Worm (Caenorhabditis elegans): ENCODE data around the gene arx-2.

DNA sequence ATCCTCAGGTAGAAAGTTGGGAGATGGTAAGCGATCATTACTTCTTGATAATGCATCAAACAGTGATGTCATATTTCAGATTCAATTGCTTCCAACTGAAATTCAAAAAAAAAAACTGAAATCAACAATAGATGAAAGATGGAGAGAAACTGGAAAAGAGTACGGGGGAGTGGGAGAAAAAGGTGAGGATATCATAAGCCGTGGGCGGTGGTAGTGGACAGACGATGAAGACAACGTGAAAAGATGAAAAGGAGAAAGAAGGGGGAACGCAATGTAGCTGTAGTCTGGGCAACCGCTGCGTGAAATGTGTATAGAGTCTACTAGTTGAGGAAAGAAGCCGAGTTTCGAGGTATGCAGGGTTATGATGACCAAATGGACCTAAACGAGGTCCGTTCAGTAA, 30.9 kb downstream of the arx-2 start, which contains the start of gene che-12:
- TF ChIP-seq nhr-84 (tag; optimal IDR thresholded peaks at IDR 0.05) (no peak), lin-39 (tag; optimal IDR thresholded peaks at IDR 0.05) (no peak), ama-1 (optimal IDR thresholded peaks at IDR 0.05) (no peak), unc-62 (GFP tag; optimal IDR thresholded peaks at IDR 0.05) (no peak), pax-3 (tag; optimal IDR thresholded peaks at IDR 0.05) (no peak), alr-1 (tag; optimal IDR thresholded peaks at IDR 0.05; ENCODE audit: borderline replicate concordance) (no peak), nhr-77 (tag; optimal IDR thresholded peaks at IDR 0.05) (no peak), hlh-4 (tag; optimal IDR thresholded peaks at IDR 0.05) (no peak)

Data from whole organism, L1 larva.